Worm (Caenorhabditis elegans) whole organism, L4 larva: ENCODE results near the gene Y44A6D.7.

Experiments
- F44E2.7 ChIP-seq: fragments of 200-800 bp; sonication (Bioruptor generic); IDR thresholded peaks from 2 replicates; pipeline ENCODE4 v2.1.2; 2022; ENCODE audit warnings: missing genetic modification characterization, missing compliant biosample characterization
- F49E8.2 ChIP-seq: sonication (generic microtip); optimal IDR thresholded peaks from 2 replicates; lab custom pipeline; 2016; ENCODE audit warnings: missing compliant biosample characterization, mild to moderate bottlenecking, missing genetic modification characterization, borderline replicate concordance
- T20F7.1 ChIP-seq: fragments of 200-800 bp; sonication (Bioruptor generic); optimal IDR thresholded peaks from 2 replicates; lab custom pipeline; 2018; ENCODE audit warnings: mild to moderate bottlenecking, missing genetic modification characterization, missing compliant biosample characterization
- T26A8.4 ChIP-seq: fragments of 200-800 bp; sonication (Bioruptor generic); IDR thresholded peaks from 2 replicates; pipeline ENCODE4 v1.3.6; 2022; ENCODE audit warnings: missing genetic modification characterization, missing compliant biosample characterization
- Y48G9A.11 ChIP-seq: fragments of 200-800 bp; sonication (Bioruptor generic); IDR thresholded peaks from 2 replicates; pipeline ENCODE4 v1.3.6; 2022; ENCODE audit warnings: missing genetic modification reagents, missing genetic modification characterization, missing compliant biosample characterization
- ceh-62 ChIP-seq: sonication (generic microtip); optimal IDR thresholded peaks from 2 replicates; lab custom pipeline; 2017; ENCODE audit warnings: missing biosample characterization, missing genetic modification characterization
- ceh-82 ChIP-seq: sonication (generic microtip); optimal IDR thresholded peaks from 2 replicates; lab custom pipeline; 2017; ENCODE audit warnings: missing biosample characterization, missing genetic modification characterization
- daf-12 ChIP-seq: fragments of 150-350 bp; optimal IDR thresholded peaks from 2 replicates; lab custom pipeline; 2014; ENCODE audit warnings: missing biosample characterization, missing genetic modification reagents, missing genetic modification characterization
- daf-16 ChIP-seq, 3 experiments: sonication (generic microtip); optimal IDR thresholded peaks; 2 replicates each; lab custom pipeline; 2016 to 2017; ENCODE audit warnings: missing genetic modification characterization in 3 of 3, missing genetic modification reagents in 3 of 3, mild to moderate bottlenecking in 2 of 3, missing compliant biosample characterization in 2 of 3, missing biosample characterization in 1 of 3, moderate library complexity in 1 of 3
- daf-19 ChIP-seq: fragments of 200-800 bp; sonication (Bioruptor generic); conservative IDR thresholded peaks from 2 replicates; pipeline ENCODE4 v1.3.6; 2022; ENCODE audit warnings: missing genetic modification characterization, missing compliant biosample characterization
- daf-8 ChIP-seq: fragments of 200-800 bp; sonication (Bioruptor generic); IDR thresholded peaks from 2 replicates; pipeline ENCODE4 v1.3.6; 2022; ENCODE audit warnings: missing genetic modification characterization, missing compliant biosample characterization
- dmd-6 ChIP-seq: fragments of 200-800 bp; sonication (Bioruptor generic); IDR thresholded peaks from 2 replicates; pipeline ENCODE4 v1.3.6; 2022; ENCODE audit warnings: missing genetic modification reagents, missing genetic modification characterization, missing compliant biosample characterization
- dmd-8 ChIP-seq: fragments of 200-800 bp; sonication (Bioruptor generic); IDR thresholded peaks from 2 replicates; pipeline ENCODE4 v1.3.6; 2022; ENCODE audit warnings: missing genetic modification characterization, missing compliant biosample characterization
- dve-1 ChIP-seq: sonication (generic microtip); optimal IDR thresholded peaks from 2 replicates; lab custom pipeline; 2017; ENCODE audit warnings: antibody characterized with exemption, mild to moderate bottlenecking, missing genetic modification characterization, missing compliant biosample characterization; ENCODE audit not compliant: insufficient read depth
- hlh-11 ChIP-seq: fragments of 200-800 bp; sonication (Bioruptor generic); optimal IDR thresholded peaks from 2 replicates; lab custom pipeline; 2018; ENCODE audit warnings: mild to moderate bottlenecking, missing genetic modification characterization, missing compliant biosample characterization
- hlh-30 ChIP-seq: sonication (generic microtip); optimal IDR thresholded peaks from 2 replicates; lab custom pipeline; 2017; ENCODE audit warnings: antibody characterized with exemption, mild to moderate bottlenecking, missing genetic modification characterization, missing compliant biosample characterization; ENCODE audit not compliant: insufficient read depth
- lim-7 ChIP-seq: fragments of 200-800 bp; sonication (Bioruptor generic); IDR thresholded peaks from 2 replicates; pipeline ENCODE4 v1.3.6; 2022; ENCODE audit warnings: missing genetic modification characterization, missing compliant biosample characterization
- lin-1 ChIP-seq: fragments of 200-800 bp; sonication (Bioruptor generic); IDR thresholded peaks from 2 replicates; pipeline ENCODE4 v1.3.6; 2022; ENCODE audit warnings: missing genetic modification reagents, missing genetic modification characterization, missing compliant biosample characterization
- lin-13 ChIP-seq: fragments of 150-350 bp; optimal IDR thresholded peaks from 2 replicates; lab custom pipeline; 2014; ENCODE audit warnings: missing biosample characterization, missing genetic modification reagents, missing genetic modification characterization
- lin-29 ChIP-seq: fragments of 200-800 bp; sonication (Bioruptor generic); IDR thresholded peaks from 2 replicates; pipeline ENCODE4 v1.3.6; 2022; ENCODE audit warnings: missing genetic modification reagents, missing genetic modification characterization, missing compliant biosample characterization
- lin-39 ChIP-seq: fragments of 150-350 bp; optimal IDR thresholded peaks from 2 replicates; lab custom pipeline; 2014; ENCODE audit warnings: missing biosample characterization, missing genetic modification reagents, missing genetic modification characterization
- lsy-2 ChIP-seq, 2 experiments: fragments of 150-350 bp in 1 of 2; sonication (generic microtip) in 1 of 2; optimal IDR thresholded peaks; 2 replicates each; lab custom pipeline; 2014 to 2017; ENCODE audit warnings: missing biosample characterization in 2 of 2, missing genetic modification characterization in 2 of 2
- mdl-1 ChIP-seq, 2 experiments: fragments of 150-350 bp in 1 of 2; sonication (generic microtip) in 1 of 2; optimal IDR thresholded peaks; 2 replicates each; lab custom pipeline; 2014 to 2017; ENCODE audit warnings: missing biosample characterization in 2 of 2, missing genetic modification characterization in 2 of 2
- mep-1 ChIP-seq: fragments of 150-350 bp; sonication (generic microtip); optimal IDR thresholded peaks from 3 replicates; lab custom pipeline; 2014; ENCODE audit warnings: missing biosample characterization, missing genetic modification characterization
- mxl-3 ChIP-seq: fragments of 200-800 bp; sonication (Bioruptor generic); optimal IDR thresholded peaks from 2 replicates; lab custom pipeline; 2018; ENCODE audit warnings: mild to moderate bottlenecking, missing genetic modification characterization, missing compliant biosample characterization
- nhr-10 ChIP-seq: fragments of 150-350 bp; optimal IDR thresholded peaks from 2 replicates; lab custom pipeline; 2014; ENCODE audit warnings: missing biosample characterization, missing genetic modification characterization
- nhr-28 ChIP-seq: fragments of 150-350 bp; optimal IDR thresholded peaks from 2 replicates; lab custom pipeline; 2014; ENCODE audit warnings: missing biosample characterization, missing genetic modification characterization
- nhr-76 ChIP-seq: fragments of 150-350 bp; optimal IDR thresholded peaks from 2 replicates; lab custom pipeline; 2014; ENCODE audit warnings: missing biosample characterization, missing genetic modification characterization
- nhr-77 ChIP-seq: fragments of 150-350 bp; optimal IDR thresholded peaks from 2 replicates; lab custom pipeline; 2014; ENCODE audit warnings: missing biosample characterization, missing genetic modification characterization
- pha-4 ChIP-seq, 2 experiments: fragments of 150-350 bp in 1 of 2; fragments of 200-800 bp in 1 of 2; sonication (Bioruptor generic) in 1 of 2; IDR thresholded peaks in 1 of 2; optimal IDR thresholded peaks in 1 of 2; 2 replicates each; pipeline versions ENCODE4 v1.3.6 to Lab custom; 2014 to 2022; ENCODE audit warnings: missing genetic modification characterization in 2 of 2, missing genetic modification reagents in 2 of 2, missing biosample characterization in 1 of 2, missing compliant biosample characterization in 1 of 2
- php-3 ChIP-seq: fragments of 200-800 bp; sonication (Bioruptor generic); IDR thresholded peaks from 2 replicates; pipeline ENCODE4 v1.3.6; 2022; ENCODE audit warnings: missing genetic modification reagents, missing genetic modification characterization, missing compliant biosample characterization
- pqm-1 ChIP-seq: sonication (generic microtip); optimal IDR thresholded peaks from 2 replicates; lab custom pipeline; 2017; ENCODE audit warnings: missing biosample characterization, missing genetic modification characterization
- skn-1 ChIP-seq: fragments of 150-350 bp; optimal IDR thresholded peaks from 2 replicates; lab custom pipeline; 2014; ENCODE audit warnings: missing biosample characterization, missing genetic modification characterization
- snpc-1.2 ChIP-seq: fragments of 200-800 bp; sonication (Bioruptor generic); IDR thresholded peaks from 2 replicates; pipeline ENCODE4 v1.3.6; 2022; ENCODE audit warnings: missing genetic modification reagents, missing genetic modification characterization, missing compliant biosample characterization
- tag-97 ChIP-seq: fragments of 200-800 bp; sonication (Bioruptor generic); IDR thresholded peaks from 2 replicates; pipeline ENCODE4 v1.3.6; 2022; ENCODE audit warnings: missing genetic modification characterization, missing compliant biosample characterization
- tra-1 ChIP-seq: fragments of 200-800 bp; sonication (Bioruptor generic); IDR thresholded peaks from 2 replicates; pipeline ENCODE4 v1.3.6; 2022; ENCODE audit warnings: missing genetic modification reagents, missing genetic modification characterization, missing compliant biosample characterization
- unc-130 ChIP-seq: sonication (generic microtip); optimal IDR thresholded peaks from 2 replicates; lab custom pipeline; 2016; ENCODE audit warnings: missing genetic modification reagents, missing genetic modification characterization, missing compliant biosample characterization
- unc-62 ChIP-seq, 3 experiments: fragments of 150-350 bp in 1 of 3; sonication (generic microtip); optimal IDR thresholded peaks in 2 of 3; peaks in 1 of 3; 1 replicate in 1 of 3; 2 replicates in 2 of 3; lab custom pipeline; 2014 to 2017; ENCODE audit warnings: missing biosample characterization in 3 of 3, missing genetic modification characterization in 3 of 3, missing genetic modification reagents in 3 of 3, missing genotype in 1 of 3
- zfp-2 ChIP-seq: sonication (generic microtip); optimal IDR thresholded peaks from 2 replicates; lab custom pipeline; 2016; ENCODE audit warnings: mild to moderate bottlenecking, missing genetic modification characterization, missing compliant biosample characterization
- zfp-3 ChIP-seq: fragments of 200-800 bp; sonication (Bioruptor generic); conservative IDR thresholded peaks from 2 replicates; pipeline ENCODE4 v1.3.6; 2022; ENCODE audit warnings: missing genetic modification reagents, missing genetic modification characterization, missing compliant biosample characterization
- zip-11 ChIP-seq: fragments of 200-800 bp; sonication (Bioruptor generic); IDR thresholded peaks from 2 replicates; pipeline ENCODE4 v1.3.6; 2022; ENCODE audit warnings: missing genetic modification characterization, missing compliant biosample characterization
- ztf-7 ChIP-seq: fragments of 150-350 bp; optimal IDR thresholded peaks from 2 replicates; lab custom pipeline; 2014; ENCODE audit warnings: missing biosample characterization, missing genetic modification characterization

Gene Y44A6D.7

DNA sequence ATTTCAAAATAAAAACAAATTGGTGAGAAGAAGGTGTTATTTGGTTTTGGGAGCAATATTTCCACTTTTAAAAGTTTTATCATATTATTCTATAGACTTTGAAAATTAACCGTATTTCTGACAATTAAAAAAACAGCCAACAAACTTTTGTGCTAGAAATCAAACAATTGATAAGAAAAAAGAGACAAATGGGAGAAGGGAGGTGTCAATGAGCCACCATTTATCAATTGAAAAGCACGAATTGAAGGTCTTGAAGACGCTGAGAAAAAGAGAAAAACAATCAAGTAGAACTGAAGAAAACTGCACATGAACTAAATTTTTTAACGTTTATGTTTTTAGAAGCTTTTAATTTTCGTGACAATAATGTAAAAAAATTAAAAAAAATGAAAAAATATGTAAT lies 43.7 kb upstream of the Y44A6D.7 start (continued):
- no peak for TF ChIP-seq zip-11 (GFP tag; lab: Robert Waterston, UW)
- TF ChIP-seq lin-13 (GFP tag; lab: Kevin White, UChicago): no peak
- peak; percentile 59 for TF ChIP-seq dmd-6 (GFP tag; lab: Robert Waterston, UW)

ce11 chrV:20771702-20772101 lies 42.8 kb upstream of the Y44A6D.7 start:
- TF ChIP-seq lin-39 (tag; lab: Kevin White, UChicago) (no peak), daf-19 (GFP tag; lab: Robert Waterston, UW) (no peak), unc-62 (GFP tag; optimal IDR thresholded peaks at IDR 0.05 in 1 of 2; lab: Kevin White, UChicago) (peak in 1 of 2 experiments; percentile 69), unc-62 (tag; optimal IDR thresholded peaks at IDR 0.05; lab: Kevin White, UChicago) (no peak)

DNA sequence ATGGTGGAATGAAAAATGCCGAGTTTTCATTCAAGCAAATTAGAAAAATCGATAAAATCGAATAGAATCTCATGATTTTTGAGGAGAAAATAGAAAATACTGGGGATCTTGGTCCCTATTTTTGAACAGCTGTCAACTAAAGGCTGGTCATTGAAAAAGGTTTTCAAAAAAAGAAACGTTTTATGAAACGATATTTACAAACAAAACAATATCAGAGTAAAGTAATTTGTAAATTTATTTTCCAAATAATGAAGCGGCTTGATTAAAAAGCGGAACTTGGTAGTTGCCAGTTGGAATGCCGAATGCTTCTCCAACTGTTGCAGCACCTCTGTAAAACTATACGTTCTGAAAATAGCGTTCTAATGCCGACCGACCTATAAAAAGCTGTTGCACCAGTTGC lies 40.9 kb upstream of the Y44A6D.7 start, which contains the start of gene F38A6.5:
Gene F38A6.5, minus strand, starts transcription at position 101 of the 400 bp plus-strand sequence.
- TF ChIP-seq mdl-1 (tag; optimal IDR thresholded peaks at IDR 0.05; lab: Kevin White, UChicago): no peak
- TF ChIP-seq nhr-10 (tag; lab: Kevin White, UChicago): no peak
- no peak for TF ChIP-seq snpc-1.2
- TF ChIP-seq pqm-1: no peak
- TF ChIP-seq nhr-76 (tag; lab: Kevin White, UChicago): no peak
- TF ChIP-seq tag-97 (GFP tag; lab: Robert Waterston, UW): no peak
- TF ChIP-seq lim-7 (GFP tag; lab: Robert Waterston, UW): no peak
- no peak for TF ChIP-seq daf-8

- TF ChIP-seq Y48G9A.11 (GFP tag; lab: Robert Waterston, UW): no peak
- no peak for TF ChIP-seq dmd-8
- TF ChIP-seq nhr-28 (tag; lab: Kevin White, UChicago): peak; percentile 25
- peak; percentile 11 for TF ChIP-seq dve-1
- no peak for TF ChIP-seq zfp-2 (tag; lab: Kevin White, UChicago)
- no peak for TF ChIP-seq daf-12 (tag; lab: Kevin White, UChicago)
- no peak for TF ChIP-seq daf-16 (GFP tag; optimal IDR thresholded peaks at IDR 0.05; lab: Kevin White, UChicago)
- peak; percentile 11 for TF ChIP-seq daf-16 (tag; optimal IDR thresholded peaks at IDR 0.05; lab: Kevin White, UChicago)
- TF ChIP-seq hlh-11 (tag; lab: Kevin White, UChicago): no peak
- TF ChIP-seq unc-130 (GFP tag; lab: Kevin White, UChicago): no peak
- TF ChIP-seq lin-13 (GFP tag; lab: Kevin White, UChicago): no peak
- TF ChIP-seq ceh-62 (tag; lab: Kevin White, UChicago): no peak
- peak in 1 of 2 experiments; percentile 84 for TF ChIP-seq unc-62 (GFP tag; optimal IDR thresholded peaks at IDR 0.05 in 1 of 2; lab: Kevin White, UChicago)
- TF ChIP-seq unc-62 (tag; optimal IDR thresholded peaks at IDR 0.05; lab: Kevin White, UChicago): no peak
- TF ChIP-seq hlh-30 (tag; lab: Kevin White, UChicago): peak; percentile 29
- no peak for TF ChIP-seq ztf-7 (tag; lab: Kevin White, UChicago)
- no peak for TF ChIP-seq lim-7 (GFP tag; lab: Robert Waterston, UW)
- no peak for TF ChIP-seq mxl-3 (GFP tag; lab: Kevin White, UChicago)
Measured at ce11 chrV:20775269-20775668, 39.3 kb upstream of the Y44A6D.7 start, which contains the start of gene F38A6.4. Gene F38A6.4 (minus strand): TSS chrV:20775369.

ce11 chrV:20776761-20777160 lies 37.8 kb upstream of the Y44A6D.7 start:
- TF ChIP-seq F44E2.7 (GFP tag; lab: Robert Waterston, UW): no peak
- peak; percentile 56; the same call in 1 of the 2 replicates for TF ChIP-seq php-3 (GFP tag; lab: Robert Waterston, UW)
- no peak for TF ChIP-seq ceh-82 (tag; lab: Kevin White, UChicago)
- peak; percentile 29; the same call in 1 of the 2 replicates for TF ChIP-seq tra-1
- peak; percentile 48 to 64 for TF ChIP-seq lsy-2 (tag; optimal IDR thresholded peaks at IDR 0.05; lab: Kevin White, UChicago)
- TF ChIP-seq lin-29: no peak
- TF ChIP-seq T20F7.1 (GFP tag; lab: Kevin White, UChicago): no peak
- TF ChIP-seq nhr-77 (tag; lab: Kevin White, UChicago): peak; percentile 64
- peak; percentile 30; the same call in 1 of the 2 replicates for TF ChIP-seq zfp-3
- peak; percentile 81 for TF ChIP-seq mep-1 (tag; lab: Kevin White, UChicago)
- TF ChIP-seq F49E8.2 (tag; lab: Kevin White, UChicago): no peak
- TF ChIP-seq lim-7 (GFP tag; lab: Robert Waterston, UW): peak; percentile 40; the same call in 1 of the 2 replicates
- peak; percentile 36; the same call in 1 of the 2 replicates for TF ChIP-seq lin-1
- no peak for TF ChIP-seq pha-4 (GFP tag; IDR thresholded peaks at IDR 0.05; lab: Robert Waterston, UW)
- TF ChIP-seq pha-4 (tag; optimal IDR thresholded peaks at IDR 0.05; lab: Kevin White, UChicago): peak; percentile 100
- no peak for TF ChIP-seq skn-1 (tag; lab: Kevin White, UChicago)
- TF ChIP-seq T26A8.4 (GFP tag; lab: Robert Waterston, UW): peak; percentile 14; the same call in 1 of the 2 replicates
